Worm (Caenorhabditis elegans) whole organism, L4 larva: Measurements from ENCODE around the gene memb-2.

Experiments used
- D1046.2 ChIP-seq: fragments of 200-800 bp; sonication (Bioruptor generic); IDR thresholded peaks from 2 replicates; pipeline ENCODE4 v1.3.6; 2022; ENCODE audit warnings: missing genetic modification characterization, missing compliant biosample characterization
- F26F4.8 ChIP-seq: fragments of 200-800 bp; sonication (Bioruptor generic); conservative IDR thresholded peaks from 2 replicates; pipeline ENCODE4 v1.3.6; 2022; ENCODE audit warnings: missing genetic modification characterization, missing compliant biosample characterization
- F44E2.7 ChIP-seq: fragments of 200-800 bp; sonication (Bioruptor generic); IDR thresholded peaks from 2 replicates; pipeline ENCODE4 v2.1.2; 2022; ENCODE audit warnings: missing genetic modification characterization, missing compliant biosample characterization
- R02D3.7 ChIP-seq: fragments of 150-350 bp; sonication (generic microtip); optimal IDR thresholded peaks from 3 replicates; lab custom pipeline; 2014; ENCODE audit warnings: missing biosample characterization, missing genetic modification characterization
- T26A8.4 ChIP-seq: fragments of 200-800 bp; sonication (Bioruptor generic); IDR thresholded peaks from 2 replicates; pipeline ENCODE4 v1.3.6; 2022; ENCODE audit warnings: missing genetic modification characterization, missing compliant biosample characterization
- Y105C5A.15 ChIP-seq: fragments of 200-800 bp; sonication (Bioruptor generic); IDR thresholded peaks from 2 replicates; pipeline ENCODE4 v1.3.6; 2022; ENCODE audit warnings: missing genetic modification characterization, missing compliant biosample characterization
- Y48G9A.11 ChIP-seq: fragments of 200-800 bp; sonication (Bioruptor generic); IDR thresholded peaks from 2 replicates; pipeline ENCODE4 v1.3.6; 2022; ENCODE audit warnings: missing genetic modification reagents, missing genetic modification characterization, missing compliant biosample characterization
- ZK546.5 ChIP-seq, 2 experiments: sonication (generic microtip); optimal IDR thresholded peaks; 2 replicates each; lab custom pipeline; 2017; ENCODE audit warnings: missing biosample characterization in 2 of 2, missing genetic modification characterization in 2 of 2
- arid-1 ChIP-seq: fragments of 200-800 bp; sonication (Bioruptor generic); conservative IDR thresholded peaks from 2 replicates; pipeline ENCODE4 v1.3.6; 2022; ENCODE audit warnings: missing genetic modification reagents, missing genetic modification characterization, missing compliant biosample characterization
- ceh-28 ChIP-seq: fragments of 150-350 bp; optimal IDR thresholded peaks from 2 replicates; lab custom pipeline; 2014; ENCODE audit warnings: missing biosample characterization, missing genetic modification reagents, missing genetic modification characterization
- ceh-44 ChIP-seq: fragments of 200-800 bp; sonication (Bioruptor generic); IDR thresholded peaks from 2 replicates; pipeline ENCODE4 v1.3.6; 2022; ENCODE audit warnings: missing genetic modification reagents, missing genetic modification characterization, missing compliant biosample characterization
- ces-1 ChIP-seq: fragments of 150-350 bp; sonication (generic microtip); optimal IDR thresholded peaks from 4 replicates; lab custom pipeline; 2014; ENCODE audit warnings: missing biosample characterization, missing genetic modification reagents, missing genetic modification characterization
- cey-2 ChIP-seq: sonication (generic microtip); optimal IDR thresholded peaks from 3 replicates; lab custom pipeline; 2017; ENCODE audit warnings: missing genetic modification characterization, mild to moderate bottlenecking, missing compliant biosample characterization, antibody characterized with exemption, borderline replicate concordance; ENCODE audit not compliant: insufficient read depth
- ctbp-1 ChIP-seq: fragments of 200-800 bp; sonication (Bioruptor generic); IDR thresholded peaks from 2 replicates; pipeline ENCODE4 v1.3.6; 2022; ENCODE audit warnings: missing genetic modification reagents, missing genetic modification characterization, missing compliant biosample characterization
- dmd-8 ChIP-seq: fragments of 200-800 bp; sonication (Bioruptor generic); IDR thresholded peaks from 2 replicates; pipeline ENCODE4 v1.3.6; 2022; ENCODE audit warnings: missing genetic modification characterization, missing compliant biosample characterization
- dmd-9 ChIP-seq: fragments of 200-800 bp; sonication (Bioruptor generic); IDR thresholded peaks from 2 replicates; pipeline ENCODE4 v1.3.6; 2022; ENCODE audit warnings: missing genetic modification reagents, missing genetic modification characterization, missing compliant biosample characterization
- dpl-1 ChIP-seq: fragments of 150-350 bp; optimal IDR thresholded peaks from 2 replicates; lab custom pipeline; 2014; ENCODE audit warnings: missing biosample characterization, missing genetic modification reagents, missing genetic modification characterization
- dve-1 ChIP-seq: sonication (generic microtip); optimal IDR thresholded peaks from 2 replicates; lab custom pipeline; 2017; ENCODE audit warnings: antibody characterized with exemption, mild to moderate bottlenecking, missing genetic modification characterization, missing compliant biosample characterization; ENCODE audit not compliant: insufficient read depth
- egl-43 ChIP-seq: fragments of 200-800 bp; sonication (Bioruptor generic); IDR thresholded peaks from 2 replicates; pipeline ENCODE4 v1.3.6; 2022; ENCODE audit warnings: missing genetic modification reagents, missing genetic modification characterization, missing compliant biosample characterization
- fkh-10 ChIP-seq: fragments of 150-350 bp; optimal IDR thresholded peaks from 2 replicates; lab custom pipeline; 2014; ENCODE audit warnings: missing biosample characterization, missing genetic modification reagents, missing genetic modification characterization
- fos-1 ChIP-seq: fragments of 150-350 bp; optimal IDR thresholded peaks from 2 replicates; lab custom pipeline; 2014; ENCODE audit warnings: missing biosample characterization, missing genetic modification characterization
- hlh-11 ChIP-seq: fragments of 200-800 bp; sonication (Bioruptor generic); optimal IDR thresholded peaks from 2 replicates; lab custom pipeline; 2018; ENCODE audit warnings: mild to moderate bottlenecking, missing genetic modification characterization, missing compliant biosample characterization
- hlh-30 ChIP-seq: sonication (generic microtip); optimal IDR thresholded peaks from 2 replicates; lab custom pipeline; 2017; ENCODE audit warnings: antibody characterized with exemption, mild to moderate bottlenecking, missing genetic modification characterization, missing compliant biosample characterization; ENCODE audit not compliant: insufficient read depth
- jun-1 ChIP-seq: fragments of 150-350 bp; optimal IDR thresholded peaks from 2 replicates; lab custom pipeline; 2014; ENCODE audit warnings: missing biosample characterization, missing genetic modification reagents, missing genetic modification characterization
- lim-7 ChIP-seq: fragments of 200-800 bp; sonication (Bioruptor generic); IDR thresholded peaks from 2 replicates; pipeline ENCODE4 v1.3.6; 2022; ENCODE audit warnings: missing genetic modification characterization, missing compliant biosample characterization
- lin-1 ChIP-seq: fragments of 200-800 bp; sonication (Bioruptor generic); IDR thresholded peaks from 2 replicates; pipeline ENCODE4 v1.3.6; 2022; ENCODE audit warnings: missing genetic modification reagents, missing genetic modification characterization, missing compliant biosample characterization
- lin-13 ChIP-seq: fragments of 150-350 bp; optimal IDR thresholded peaks from 2 replicates; lab custom pipeline; 2014; ENCODE audit warnings: missing biosample characterization, missing genetic modification reagents, missing genetic modification characterization
- lin-39 ChIP-seq: fragments of 150-350 bp; optimal IDR thresholded peaks from 2 replicates; lab custom pipeline; 2014; ENCODE audit warnings: missing biosample characterization, missing genetic modification reagents, missing genetic modification characterization
- lsy-2 ChIP-seq, 2 experiments: fragments of 150-350 bp in 1 of 2; sonication (generic microtip) in 1 of 2; optimal IDR thresholded peaks; 2 replicates each; lab custom pipeline; 2014 to 2017; ENCODE audit warnings: missing biosample characterization in 2 of 2, missing genetic modification characterization in 2 of 2
- madf-5 ChIP-seq, 2 experiments: fragments of 200-800 bp; sonication (Bioruptor generic); IDR thresholded peaks; 2 replicates each; pipeline ENCODE4 v1.3.6; 2022; ENCODE audit warnings: missing compliant biosample characterization in 2 of 2, missing genetic modification characterization in 2 of 2
- mdl-1 ChIP-seq, 2 experiments: fragments of 150-350 bp in 1 of 2; sonication (generic microtip) in 1 of 2; optimal IDR thresholded peaks; 2 replicates each; lab custom pipeline; 2014 to 2017; ENCODE audit warnings: missing biosample characterization in 2 of 2, missing genetic modification characterization in 2 of 2
- mxl-3 ChIP-seq: fragments of 200-800 bp; sonication (Bioruptor generic); optimal IDR thresholded peaks from 2 replicates; lab custom pipeline; 2018; ENCODE audit warnings: mild to moderate bottlenecking, missing genetic modification characterization, missing compliant biosample characterization
- nhr-10 ChIP-seq: fragments of 150-350 bp; optimal IDR thresholded peaks from 2 replicates; lab custom pipeline; 2014; ENCODE audit warnings: missing biosample characterization, missing genetic modification characterization
- nhr-102 ChIP-seq: sonication (generic microtip); optimal IDR thresholded peaks from 2 replicates; lab custom pipeline; 2016; ENCODE audit warnings: mild to moderate bottlenecking, missing genetic modification characterization, moderate library complexity, missing compliant biosample characterization
- nhr-237 ChIP-seq: sonication (generic microtip); optimal IDR thresholded peaks from 2 replicates; lab custom pipeline; 2017; ENCODE audit warnings: missing biosample characterization, missing genetic modification characterization
- nhr-28 ChIP-seq: fragments of 150-350 bp; optimal IDR thresholded peaks from 2 replicates; lab custom pipeline; 2014; ENCODE audit warnings: missing biosample characterization, missing genetic modification characterization
- nhr-41 ChIP-seq: fragments of 200-800 bp; sonication (Bioruptor generic); IDR thresholded peaks from 2 replicates; pipeline ENCODE4 v1.3.6; 2022; ENCODE audit warnings: missing genetic modification reagents, missing genetic modification characterization, missing compliant biosample characterization
- nhr-48 ChIP-seq: sonication (generic microtip); optimal IDR thresholded peaks from 2 replicates; lab custom pipeline; 2016; ENCODE audit warnings: mild to moderate bottlenecking, missing genetic modification characterization, missing compliant biosample characterization
- nhr-76 ChIP-seq: fragments of 150-350 bp; optimal IDR thresholded peaks from 2 replicates; lab custom pipeline; 2014; ENCODE audit warnings: missing biosample characterization, missing genetic modification characterization
- pqm-1 ChIP-seq: sonication (generic microtip); optimal IDR thresholded peaks from 2 replicates; lab custom pipeline; 2017; ENCODE audit warnings: missing biosample characterization, missing genetic modification characterization
- rbr-2 ChIP-seq: sonication (generic microtip); optimal IDR thresholded peaks from 2 replicates; lab custom pipeline; 2016; ENCODE audit warnings: missing genotype, missing genetic modification characterization, missing compliant biosample characterization
- set-16 ChIP-seq: fragments of 200-800 bp; sonication (Bioruptor generic); IDR thresholded peaks from 2 replicates; pipeline ENCODE4 v1.3.6; 2022; ENCODE audit warnings: missing genetic modification reagents, missing genetic modification characterization, missing compliant biosample characterization
- spr-1 ChIP-seq: sonication (generic microtip); optimal IDR thresholded peaks from 2 replicates; lab custom pipeline; 2016; ENCODE audit warnings: mild to moderate bottlenecking, missing genetic modification characterization, missing compliant biosample characterization
- spr-3 ChIP-seq: fragments of 200-800 bp; sonication (Bioruptor generic); optimal IDR thresholded peaks from 2 replicates; lab custom pipeline; 2018; ENCODE audit warnings: mild to moderate bottlenecking, missing genetic modification characterization, missing compliant biosample characterization
- tag-97 ChIP-seq: fragments of 200-800 bp; sonication (Bioruptor generic); IDR thresholded peaks from 2 replicates; pipeline ENCODE4 v1.3.6; 2022; ENCODE audit warnings: missing genetic modification characterization, missing compliant biosample characterization
- unc-39 ChIP-seq: sonication (generic microtip); optimal IDR thresholded peaks from 2 replicates; lab custom pipeline; 2017; ENCODE audit warnings: missing biosample characterization, missing genetic modification characterization
- vab-7 ChIP-seq: fragments of 200-800 bp; sonication (Bioruptor generic); IDR thresholded peaks from 2 replicates; pipeline ENCODE4 v1.3.6; 2022; ENCODE audit warnings: missing genetic modification reagents, missing genetic modification characterization, missing compliant biosample characterization
- zfp-2 ChIP-seq: sonication (generic microtip); optimal IDR thresholded peaks from 2 replicates; lab custom pipeline; 2016; ENCODE audit warnings: mild to moderate bottlenecking, missing genetic modification characterization, missing compliant biosample characterization
- zfp-3 ChIP-seq: fragments of 200-800 bp; sonication (Bioruptor generic); conservative IDR thresholded peaks from 2 replicates; pipeline ENCODE4 v1.3.6; 2022; ENCODE audit warnings: missing genetic modification reagents, missing genetic modification characterization, missing compliant biosample characterization
- zip-11 ChIP-seq: fragments of 200-800 bp; sonication (Bioruptor generic); IDR thresholded peaks from 2 replicates; pipeline ENCODE4 v1.3.6; 2022; ENCODE audit warnings: missing genetic modification characterization, missing compliant biosample characterization
- ztf-11 ChIP-seq: fragments of 150-350 bp; optimal IDR thresholded peaks from 2 replicates; lab custom pipeline; 2014; ENCODE audit warnings: missing biosample characterization, missing genetic modification characterization
- ztf-7 ChIP-seq: fragments of 150-350 bp; optimal IDR thresholded peaks from 2 replicates; lab custom pipeline; 2014; ENCODE audit warnings: missing biosample characterization, missing genetic modification characterization

The memb-2 gene

ce11 chrV:5576008-5576407, 43.9 kb downstream of the memb-2 start (continued):
- TF ChIP-seq fkh-10 (GFP tag; lab: Kevin White, UChicago) (no peak), set-16 (GFP tag; lab: Robert Waterston, UW) (no peak), ceh-28 (no peak), hlh-30 (tag; lab: Kevin White, UChicago) (peak; percentile 17), ztf-11 (tag; lab: Kevin White, UChicago) (no peak), unc-39 (tag; lab: Kevin White, UChicago) (no peak), ceh-44 (no peak), rbr-2 (tag; lab: Kevin White, UChicago) (peak; percentile 36), dpl-1 (GFP tag; lab: Kevin White, UChicago) (peak; percentile 47), hlh-11 (tag; lab: Kevin White, UChicago) (no peak), nhr-10 (tag; lab: Kevin White, UChicago) (no peak), T26A8.4 (GFP tag; lab: Robert Waterston, UW) (peak; percentile 80), nhr-237 (no peak), nhr-76 (tag; lab: Kevin White, UChicago) (no peak), fos-1 (tag; lab: Kevin White, UChicago) (no peak), zfp-2 (no peak), ctbp-1 (GFP tag; lab: Robert Waterston, UW) (0 out of 2 replicates have a peak, but pooled peaks have one; percentile 10), nhr-41 (GFP tag; lab: Robert Waterston, UW) (0 out of 2 replicates have a peak, but pooled peaks have one; percentile 33), tag-97 (no peak), Y105C5A.15 (GFP tag; lab: Robert Waterston, UW) (no peak), spr-1 (tag; lab: Kevin White, UChicago) (no peak), spr-3 (GFP tag; lab: Kevin White, UChicago) (no peak), dmd-8 (peak; percentile 68; the same call in 1 of the 2 replicates), lin-1 (GFP tag; lab: Robert Waterston, UW) (peak; percentile 64; the same call in 1 of the 2 replicates), dmd-9 (GFP tag; lab: Robert Waterston, UW) (no peak), zfp-3 (GFP tag; lab: Robert Waterston, UW) (no peak), R02D3.7 (tag; lab: Kevin White, UChicago) (no peak), ZK546.5 (tag; optimal IDR thresholded peaks at IDR 0.05; lab: Kevin White, UChicago) (no peak), vab-7 (no peak), mdl-1 (tag; optimal IDR thresholded peaks at IDR 0.05; lab: Kevin White, UChicago) (no peak), lsy-2 (tag; optimal IDR thresholded peaks at IDR 0.05; lab: Kevin White, UChicago) (peak in 1 of 2 experiments; percentile 79), egl-43 (0 out of 2 replicates have a peak, but pooled peaks have one; percentile 63), arid-1 (GFP tag; lab: Robert Waterston, UW) (peak; percentile 54; the same call in 1 of the 2 replicates), nhr-102 (peak; percentile 60), lim-7 (GFP tag; lab: Robert Waterston, UW) (no peak), pqm-1 (tag; lab: Kevin White, UChicago) (peak; percentile 47), cey-2 (tag; lab: Kevin White, UChicago) (no peak), ces-1 (GFP tag; lab: Kevin White, UChicago) (no peak), dve-1 (peak; percentile 96), F26F4.8 (no peak), zip-11 (GFP tag; lab: Robert Waterston, UW) (no peak), nhr-48 (tag; lab: Kevin White, UChicago) (peak; percentile 55), D1046.2 (GFP tag; lab: Robert Waterston, UW) (no peak), mxl-3 (GFP tag; lab: Kevin White, UChicago) (peak; percentile 35), nhr-28 (tag; lab: Kevin White, UChicago) (peak; percentile 98), F44E2.7 (GFP tag; lab: Robert Waterston, UW) (no peak), madf-5 (GFP tag; IDR thresholded peaks at IDR 0.05; lab: Robert Waterston, UW) (no peak), lin-13 (GFP tag; lab: Kevin White, UChicago) (peak; percentile 23), jun-1 (tag; lab: Kevin White, UChicago) (no peak), Y48G9A.11 (no peak), ztf-7 (tag; lab: Kevin White, UChicago) (peak; percentile 58), lin-39 (tag; lab: Kevin White, UChicago) (no peak)
